Worm (Caenorhabditis elegans): ENCODE data around the gene Y45F3A.4.

Gene Y45F3A.4

ce11 chrIII:10537558-10537957 is 37.7 kb downstream of the Y45F3A.4 start:
- TF ChIP-seq sma-3 (GFP tag; optimal IDR thresholded peaks at IDR 0.05) (peak; percentile 33), nhr-21 (tag; optimal IDR thresholded peaks at IDR 0.05) (peak; percentile 34), ztf-4 (tag; optimal IDR thresholded peaks at IDR 0.05) (no peak)

- TF ChIP-seq nhr-11 (tag; optimal IDR thresholded peaks at IDR 0.05): no peak
- TF ChIP-seq gmeb-1 (tag; optimal IDR thresholded peaks at IDR 0.05): no peak
- TF ChIP-seq aly-2 (tag; optimal IDR thresholded peaks at IDR 0.05): no peak
- TF ChIP-seq lin-39 (tag; optimal IDR thresholded peaks at IDR 0.05): no peak
- no peak for TF ChIP-seq blmp-1 (tag; optimal IDR thresholded peaks at IDR 0.05; ENCODE audit: insufficient read depth)
- TF ChIP-seq lin-11 (tag; optimal IDR thresholded peaks at IDR 0.05): no peak
- no peak for TF ChIP-seq ama-1 (optimal IDR thresholded peaks at IDR 0.05)
- TF ChIP-seq elt-1 (tag; optimal IDR thresholded peaks at IDR 0.05): no peak
- TF ChIP-seq nhr-10 (tag; optimal IDR thresholded peaks at IDR 0.05): no peak
- TF ChIP-seq lsy-2 (tag; optimal IDR thresholded peaks at IDR 0.05): no peak
- TF ChIP-seq nhr-23 (tag; optimal IDR thresholded peaks at IDR 0.05): no peak
Observed at ce11 chrIII:10537003-10537402, 38.2 kb downstream of the Y45F3A.4 start.

- TF ChIP-seq snpc-4 (tag; optimal IDR thresholded peaks at IDR 0.05) (peak; percentile 30), nhr-11 (tag; optimal IDR thresholded peaks at IDR 0.05) (no peak)
Observed at ce11 chrIII:10536087-10536723, 39.0 kb downstream of the Y45F3A.4 start.

ce11 chrIII:10535226-10535625 is 40.0 kb downstream of the Y45F3A.4 start, which contains the start of gene hpd-1:
TSS of gene hpd-1 (plus strand) at chrIII:10535526.
- TF ChIP-seq nhr-23 (tag; optimal IDR thresholded peaks at IDR 0.05) (no peak), mdl-1 (tag; optimal IDR thresholded peaks at IDR 0.05) (no peak), ceh-82 (tag; optimal IDR thresholded peaks at IDR 0.05) (no peak), sma-9 (GFP tag; optimal IDR thresholded peaks at IDR 0.05) (no peak), sma-9 (tag; optimal IDR thresholded peaks at IDR 0.05) (no peak), mbf-1 (tag; optimal IDR thresholded peaks at IDR 0.05) (no peak), skn-1 (tag; optimal IDR thresholded peaks at IDR 0.05) (no peak)

ce11 chrIII:10534191-10534590 is 41.0 kb downstream of the Y45F3A.4 start:
- TF ChIP-seq nhr-11 (tag; optimal IDR thresholded peaks at IDR 0.05) (no peak), unc-39 (tag; optimal IDR thresholded peaks at IDR 0.05) (no peak), lsy-2 (tag; optimal IDR thresholded peaks at IDR 0.05) (peak in 1 of 2 experiments; percentile 13), nhr-12 (tag; optimal IDR thresholded peaks at IDR 0.05) (no peak), gmeb-1 (tag; optimal IDR thresholded peaks at IDR 0.05) (peak; percentile 21), lin-13 (GFP tag; optimal IDR thresholded peaks at IDR 0.05) (no peak), mdl-1 (tag; optimal IDR thresholded peaks at IDR 0.05) (peak; percentile 72 to 81), nhr-129 (tag; optimal IDR thresholded peaks at IDR 0.05) (peak; percentile 88), ZK546.5 (tag; optimal IDR thresholded peaks at IDR 0.05) (no peak), ceh-82 (tag; optimal IDR thresholded peaks at IDR 0.05) (no peak), blmp-1 (tag; optimal IDR thresholded peaks at IDR 0.05; ENCODE audit: insufficient read depth) (peak; percentile 39), nhr-21 (tag; optimal IDR thresholded peaks at IDR 0.05) (peak; percentile 73), unc-62 (GFP tag; optimal IDR thresholded peaks at IDR 0.05) (no peak), C34F6.9 (tag; optimal IDR thresholded peaks at IDR 0.05) (no peak), nhr-237 (tag; optimal IDR thresholded peaks at IDR 0.05) (no peak), crh-2 (tag; optimal IDR thresholded peaks at IDR 0.05) (no peak), sem-4 (tag; optimal IDR thresholded peaks at IDR 0.05) (no peak), lin-11 (tag; optimal IDR thresholded peaks at IDR 0.05) (no peak), ama-1 (optimal IDR thresholded peaks at IDR 0.05) (peak; percentile 43), nhr-10 (tag; optimal IDR thresholded peaks at IDR 0.05) (no peak), dmd-4 (tag; optimal IDR thresholded peaks at IDR 0.05) (no peak), egl-27 (tag; optimal IDR thresholded peaks at IDR 0.05) (no peak), fos-1 (tag; optimal IDR thresholded peaks at IDR 0.05) (peak; percentile 49), sma-9 (GFP tag; optimal IDR thresholded peaks at IDR 0.05) (peak; percentile 76), sma-9 (tag; optimal IDR thresholded peaks at IDR 0.05) (no peak), sma-3 (GFP tag; optimal IDR thresholded peaks at IDR 0.05) (peak; percentile 58), unc-55 (GFP tag; optimal IDR thresholded peaks at IDR 0.05) (no peak), alr-1 (tag; optimal IDR thresholded peaks at IDR 0.05) (no peak), zag-1 (tag; optimal IDR thresholded peaks at IDR 0.05) (no peak), aly-2 (tag; optimal IDR thresholded peaks at IDR 0.05) (no peak), Y55F3AM.14 (GFP tag; optimal IDR thresholded peaks at IDR 0.05) (peak; percentile 56), nhr-23 (tag; optimal IDR thresholded peaks at IDR 0.05) (no peak), elt-3 (tag; optimal IDR thresholded peaks at IDR 0.05) (no peak), ceh-16 (tag; optimal IDR thresholded peaks at IDR 0.05) (no peak), nhr-77 (tag; optimal IDR thresholded peaks at IDR 0.05) (no peak), skn-1 (tag; optimal IDR thresholded peaks at IDR 0.05) (no peak), peb-1 (tag; optimal IDR thresholded peaks at IDR 0.05) (no peak), lin-39 (tag; optimal IDR thresholded peaks at IDR 0.05) (no peak), nhr-25 (tag; optimal IDR thresholded peaks at IDR 0.05) (peak; percentile 58), R02D3.7 (tag; optimal IDR thresholded peaks at IDR 0.05) (no peak)
